Worm (Caenorhabditis elegans): ENCODE results near the gene nhr-99.

Gene nhr-99

DNA sequence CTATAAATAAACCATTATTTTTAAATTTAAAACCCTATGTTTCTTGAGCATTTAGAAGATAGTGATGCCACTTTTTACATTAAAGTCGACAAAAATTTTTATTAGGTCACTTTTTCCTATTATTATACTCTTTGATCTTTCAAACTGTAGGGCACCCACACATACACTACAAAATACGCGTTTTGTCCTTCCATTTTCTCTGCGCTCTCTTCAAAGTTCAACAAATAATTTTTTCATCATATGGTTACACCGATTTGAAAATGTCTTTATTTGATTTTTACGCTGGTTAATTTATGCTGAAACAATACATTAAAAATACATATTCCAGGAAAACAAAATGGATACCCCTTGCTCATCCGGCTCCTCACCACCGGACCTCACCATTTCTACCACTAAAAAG, 12.3 kb upstream of the nhr-99 start, which contains the start of gene nhr-202 (continued):
- TF ChIP-seq hpl-2 (GFP tag; optimal IDR thresholded peaks at IDR 0.05) (no peak), C16A3.4 (tag; optimal IDR thresholded peaks at IDR 0.05) (no peak), lir-3 (tag; optimal IDR thresholded peaks at IDR 0.05; ENCODE audit: poor library complexity) (no peak), zip-4 (GFP tag; optimal IDR thresholded peaks at IDR 0.05) (no peak), nhr-90 (tag; optimal IDR thresholded peaks at IDR 0.05; ENCODE audit: poor library complexity) (no peak), ama-1 (optimal IDR thresholded peaks at IDR 0.05) (no peak), isw-1 (GFP tag; IDR thresholded peaks at IDR 0.05) (no peak), rnt-1 (tag; optimal IDR thresholded peaks at IDR 0.05) (no peak), hlh-17 (GFP tag; optimal IDR thresholded peaks at IDR 0.05; ENCODE audit: borderline replicate concordance) (no peak), unc-98 (GFP tag; IDR thresholded peaks at IDR 0.05) (no peak), hlh-4 (tag; optimal IDR thresholded peaks at IDR 0.05) (no peak), nhr-28 (tag; optimal IDR thresholded peaks at IDR 0.05) (no peak), mdl-1 (tag; optimal IDR thresholded peaks at IDR 0.05) (no peak), pag-3 (tag; optimal IDR thresholded peaks at IDR 0.05; ENCODE audit: borderline replicate concordance, insufficient read depth) (no peak), dpl-1 (GFP tag; optimal IDR thresholded peaks at IDR 0.05) (no peak), ceh-63 (GFP tag; optimal IDR thresholded peaks at IDR 0.05) (no peak), nhr-85 (tag) (peak; percentile 70), F16B12.6 (tag; optimal IDR thresholded peaks at IDR 0.05) (no peak), ces-1 (GFP tag; optimal IDR thresholded peaks at IDR 0.05) (no peak), lin-14 (GFP tag; optimal IDR thresholded peaks at IDR 0.05) (no peak), ceh-88 (GFP tag; IDR thresholded peaks at IDR 0.05) (no peak), lin-13 (GFP tag; optimal IDR thresholded peaks at IDR 0.05) (no peak), ets-5 (GFP tag; IDR thresholded peaks at IDR 0.05) (no peak), efl-1 (optimal IDR thresholded peaks at IDR 0.05) (no peak), efl-1 (GFP tag; optimal IDR thresholded peaks at IDR 0.05 in 1 of 2) (peak in 1 of 2 experiments; percentile 8), nhr-11 (tag; optimal IDR thresholded peaks at IDR 0.05) (no peak), nhr-77 (tag; optimal IDR thresholded peaks at IDR 0.05) (no peak), nhr-76 (tag; optimal IDR thresholded peaks at IDR 0.05) (no peak), dsc-1 (tag; optimal IDR thresholded peaks at IDR 0.05) (no peak), irx-1 (tag; optimal IDR thresholded peaks at IDR 0.05) (no peak), egl-13 (tag; optimal IDR thresholded peaks at IDR 0.05) (no peak)

DNA sequence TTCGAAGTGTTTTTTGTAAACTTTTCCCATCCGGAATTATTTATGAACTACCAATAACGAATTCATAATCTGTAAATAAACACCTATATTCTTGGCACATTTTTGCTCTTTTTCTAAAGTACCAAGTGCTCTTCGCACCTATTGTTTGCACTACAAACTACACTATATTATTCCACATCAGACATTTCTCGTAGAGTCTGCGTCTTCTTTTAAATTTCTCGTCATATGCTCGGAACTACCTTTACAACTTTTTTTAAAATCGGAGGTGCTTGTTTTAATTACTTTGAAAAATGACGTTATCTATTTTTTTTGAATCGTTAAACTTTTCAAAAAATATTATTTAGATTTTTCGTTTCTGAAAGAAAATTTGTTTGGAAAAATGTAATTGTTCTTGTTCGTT, 9.8 kb upstream of the nhr-99 start, which contains the start of gene nhr-201:
nhr-201 (plus strand) TSS at position 29 of the 400 bp plus-strand sequence.
- TF ChIP-seq fkh-8 (tag; optimal IDR thresholded peaks at IDR 0.05): no peak
- peak; percentile 10 for TF ChIP-seq nhr-71 (tag; optimal IDR thresholded peaks at IDR 0.05)
- TF ChIP-seq elt-2 (tag; optimal IDR thresholded peaks at IDR 0.05): peak; percentile 19
- peak; percentile 85 for TF ChIP-seq nhr-20 (tag; optimal IDR thresholded peaks at IDR 0.05)
- no peak for TF ChIP-seq efl-1 (optimal IDR thresholded peaks at IDR 0.05)
- peak in 1 of 2 experiments; percentile 84 for TF ChIP-seq efl-1 (GFP tag; optimal IDR thresholded peaks at IDR 0.05 in 1 of 2)
- no peak for TF ChIP-seq sptf-1 (tag; optimal IDR thresholded peaks at IDR 0.05)
- TF ChIP-seq lir-3 (tag; optimal IDR thresholded peaks at IDR 0.05; ENCODE audit: poor library complexity): no peak

ce11 chrV:465355-465754, 9.2 kb upstream of the nhr-99 start:
- TF ChIP-seq dpl-1 (GFP tag; optimal IDR thresholded peaks at IDR 0.05) (no peak), lin-15B (tag; optimal IDR thresholded peaks at IDR 0.05) (no peak), ceh-88 (GFP tag; IDR thresholded peaks at IDR 0.05) (no peak), fkh-4 (tag; optimal IDR thresholded peaks at IDR 0.05; ENCODE audit: borderline replicate concordance) (peak; percentile 32), blmp-1 (tag; optimal IDR thresholded peaks at IDR 0.05) (peak; percentile 89), nhr-90 (tag; optimal IDR thresholded peaks at IDR 0.05; ENCODE audit: poor library complexity) (no peak), mep-1 (tag; optimal IDR thresholded peaks at IDR 0.05) (peak; percentile 2), nhr-71 (tag; optimal IDR thresholded peaks at IDR 0.05) (peak; percentile 45), nhr-20 (tag; optimal IDR thresholded peaks at IDR 0.05) (peak; percentile 4), hlh-17 (GFP tag; optimal IDR thresholded peaks at IDR 0.05; ENCODE audit: borderline replicate concordance) (no peak), dsc-1 (tag; optimal IDR thresholded peaks at IDR 0.05) (peak; percentile 90), lin-13 (GFP tag; optimal IDR thresholded peaks at IDR 0.05) (peak; percentile 10), irx-1 (tag; optimal IDR thresholded peaks at IDR 0.05) (no peak), nhr-85 (tag) (peak; percentile 78), unc-62 (GFP tag; optimal IDR thresholded peaks at IDR 0.05) (no peak), hpl-2 (GFP tag; optimal IDR thresholded peaks at IDR 0.05) (no peak)

Data from whole organism, L1 larva.